Fruit fly (Drosophila melanogaster) whole organism, embryonic: ENCODE results near the gene 14-3-3epsilon.

ENCODE experiments used
- Atf-2 ChIP-seq: fragments of 200-800 bp; sonication (Bioruptor generic); optimal IDR thresholded peaks from 2 replicates; lab custom pipeline; 2016; ENCODE audit warnings: missing biosample characterization, missing genetic modification characterization
- B-H1 ChIP-seq: fragments of 200-800 bp; sonication (Bioruptor generic); IDR thresholded peaks from 3 replicates; pipeline ENCODE4 v1.3.6; 2022; ENCODE audit warnings: missing biosample characterization, missing genetic modification characterization
- Blimp-1 ChIP-seq: fragments of 200-800 bp; sonication (Bioruptor generic); optimal IDR thresholded peaks from 3 replicates; lab custom pipeline; 2018; ENCODE audit warnings: missing biosample characterization, missing genetic modification characterization, mild to moderate bottlenecking, moderate library complexity, missing genetic modification reagents
- CG1024 ChIP-seq: fragments of 200-800 bp; sonication (Bioruptor generic); IDR thresholded peaks from 2 replicates; pipeline ENCODE4 v1.3.6; 2022; ENCODE audit warnings: missing biosample characterization, missing genetic modification characterization
- CG10431 ChIP-seq: fragments of 200-800 bp; sonication (Bioruptor generic); optimal IDR thresholded peaks from 3 replicates; lab custom pipeline; 2018; ENCODE audit warnings: missing biosample characterization, mild to moderate bottlenecking, missing genetic modification characterization
- CG12769 ChIP-seq: fragments of 200-800 bp; sonication (Bioruptor generic); optimal IDR thresholded peaks from 2 replicates; lab custom pipeline; 2019; ENCODE audit warnings: missing biosample characterization, mild to moderate bottlenecking, missing genetic modification characterization, moderate library complexity
- CG13775 ChIP-seq: fragments of 200-800 bp; sonication (Bioruptor generic); optimal IDR thresholded peaks from 3 replicates; lab custom pipeline; 2017; ENCODE audit warnings: missing biosample characterization, mild to moderate bottlenecking, missing genetic modification characterization
- CG13894 ChIP-seq: fragments of 200-800 bp; sonication (Bioruptor generic); optimal IDR thresholded peaks from 3 replicates; lab custom pipeline; 2018; ENCODE audit warnings: missing biosample characterization, mild to moderate bottlenecking, missing genetic modification characterization, moderate library complexity
- CG1603 ChIP-seq: fragments of 200-800 bp; sonication (Bioruptor generic); optimal IDR thresholded peaks from 2 replicates; lab custom pipeline; 2019; ENCODE audit warnings: missing biosample characterization, mild to moderate bottlenecking, missing genetic modification characterization, moderate library complexity
- CG18599 ChIP-seq: fragments of 200-800 bp; sonication (Bioruptor generic); optimal IDR thresholded peaks from 3 replicates; lab custom pipeline; 2017; ENCODE audit warnings: missing biosample characterization, missing genetic modification characterization, mild to moderate bottlenecking, moderate library complexity, missing genetic modification reagents
- CG2120 ChIP-seq: fragments of 200-800 bp; sonication (Bioruptor generic); optimal IDR thresholded peaks from 3 replicates; lab custom pipeline; 2016; ENCODE audit warnings: missing biosample characterization, missing genetic modification characterization
- CG3163 ChIP-seq: fragments of 200-800 bp; sonication (Bioruptor generic); optimal IDR thresholded peaks from 3 replicates; lab custom pipeline; 2016; ENCODE audit warnings: missing biosample characterization, missing genetic modification characterization
- CG32767 ChIP-seq: fragments of 200-800 bp; sonication (Bioruptor generic); IDR thresholded peaks from 2 replicates; pipeline ENCODE4 v1.3.6; 2022; ENCODE audit warnings: missing biosample characterization, missing genetic modification characterization
- CG4404 ChIP-seq: fragments of 200-800 bp; sonication (Bioruptor generic); IDR thresholded peaks from 2 replicates; pipeline ENCODE4 v1.3.6; 2022; ENCODE audit warnings: missing biosample characterization, missing genetic modification characterization
- CG7556 ChIP-seq: fragments of 200-800 bp; sonication (Bioruptor generic); optimal IDR thresholded peaks from 2 replicates; lab custom pipeline; 2017; ENCODE audit warnings: missing biosample characterization, mild to moderate bottlenecking, missing genetic modification characterization
- D ChIP-seq, 2 experiments: fragments of 200-800 bp in 1 of 2; fragments of >200 bp in 1 of 2; sonication (Bioruptor generic) in 1 of 2; optimal IDR thresholded peaks; 2 replicates in 1 of 2; 3 replicates in 1 of 2; lab custom pipeline; 2017; ENCODE audit warnings: mild to moderate bottlenecking in 1 of 2, missing biosample characterization in 1 of 2, missing genetic modification characterization in 1 of 2, missing genetic modification reagents in 1 of 2
- Elba2 ChIP-seq: fragments of 200-800 bp; sonication (Bioruptor generic); optimal IDR thresholded peaks from 3 replicates; lab custom pipeline; 2016; ENCODE audit warnings: missing biosample characterization, missing genetic modification characterization
- Ets65A ChIP-seq: fragments of 200-800 bp; sonication (Bioruptor generic); peaks from one replicate; lab custom pipeline; 2016; ENCODE audit warnings: missing biosample characterization, missing genetic modification characterization
- GATAe ChIP-seq: fragments of 200-800 bp; sonication (Bioruptor generic); conservative IDR thresholded peaks from 2 replicates; pipeline ENCODE4 v1.3.6; 2022; ENCODE audit warnings: missing biosample characterization, missing genetic modification characterization
- H2.0 ChIP-seq: fragments of 200-800 bp; sonication (Bioruptor generic); IDR thresholded peaks from 2 replicates; pipeline ENCODE4 v1.3.6; 2022; ENCODE audit warnings: missing biosample characterization, missing genetic modification characterization
- Mad ChIP-seq: fragments of 200-800 bp; sonication (Bioruptor generic); optimal IDR thresholded peaks from 2 replicates; lab custom pipeline; 2016; ENCODE audit warnings: missing biosample characterization, missing genetic modification characterization
- Mes4 ChIP-seq: fragments of 200-800 bp; sonication (Bioruptor generic); optimal IDR thresholded peaks from 2 replicates; lab custom pipeline; 2016; ENCODE audit warnings: missing biosample characterization, missing genetic modification characterization
- NC2α ChIP-seq: fragments of 200-800 bp; sonication (Bioruptor generic); optimal IDR thresholded peaks from 2 replicates; lab custom pipeline; 2016; ENCODE audit warnings: missing biosample characterization, missing genetic modification characterization
- NK7.1 ChIP-seq: fragments of 200-800 bp; sonication (Bioruptor generic); optimal IDR thresholded peaks from 3 replicates; lab custom pipeline; 2016; ENCODE audit warnings: missing biosample characterization, missing genetic modification characterization
- Nf-YC ChIP-seq: fragments of 200-800 bp; optimal IDR thresholded peaks from 3 replicates; lab custom pipeline; 2019; ENCODE audit warnings: missing biosample characterization, mild to moderate bottlenecking, missing genetic modification characterization, moderate library complexity
- Oli ChIP-seq: fragments of 200-800 bp; sonication (Bioruptor generic); optimal IDR thresholded peaks from 2 replicates; lab custom pipeline; 2018; ENCODE audit warnings: missing biosample characterization, mild to moderate bottlenecking, missing genetic modification characterization, moderate library complexity
- Ssrp ChIP-seq: fragments of 200-800 bp; sonication (Bioruptor generic); optimal IDR thresholded peaks from 2 replicates; lab custom pipeline; 2018; ENCODE audit warnings: missing biosample characterization, mild to moderate bottlenecking, missing genetic modification characterization, moderate library complexity
- ab ChIP-seq: fragments of 200-800 bp; sonication (Bioruptor generic); optimal IDR thresholded peaks from 2 replicates; lab custom pipeline; 2016; ENCODE audit warnings: missing biosample characterization, missing genetic modification characterization
- caup ChIP-seq: fragments of 200-800 bp; sonication (Bioruptor generic); optimal IDR thresholded peaks from 3 replicates; lab custom pipeline; 2017; ENCODE audit warnings: missing biosample characterization, mild to moderate bottlenecking, missing genetic modification characterization, moderate library complexity; ENCODE audit not compliant: severe bottlenecking
- chinmo ChIP-seq: fragments of 200-800 bp; sonication (Bioruptor generic); IDR thresholded peaks from 4 replicates; pipeline ENCODE4 v1.3.6; 2022; ENCODE audit warnings: missing biosample characterization, missing genetic modification characterization; ENCODE audit not compliant: partially characterized antibody
- corto ChIP-seq: fragments of 200-800 bp; sonication (Bioruptor generic); optimal IDR thresholded peaks from 2 replicates; lab custom pipeline; 2016; ENCODE audit warnings: missing biosample characterization, mild to moderate bottlenecking, missing genetic modification characterization, moderate library complexity
- crc ChIP-seq: fragments of 200-800 bp; sonication (Bioruptor generic); optimal IDR thresholded peaks from 2 replicates; lab custom pipeline; 2016; ENCODE audit warnings: missing biosample characterization, missing genetic modification characterization
- crp ChIP-seq, 2 experiments: fragments of 200-800 bp; sonication (Bioruptor generic); optimal IDR thresholded peaks; 2 replicates in 1 of 2; 3 replicates in 1 of 2; lab custom pipeline; 2017; ENCODE audit warnings: missing biosample characterization in 2 of 2, missing genetic modification characterization in 2 of 2, mild to moderate bottlenecking in 1 of 2, moderate library complexity in 1 of 2
- dan ChIP-seq: fragments of 200-800 bp; sonication (Bioruptor generic); IDR thresholded peaks from 2 replicates; pipeline ENCODE4 v1.3.6; 2022; ENCODE audit warnings: missing biosample characterization, missing genetic modification characterization
- dpn ChIP-seq, 2 experiments: fragments of 200-800 bp; sonication (Bioruptor generic); optimal IDR thresholded peaks; 3 replicates each; lab custom pipeline; 2016; ENCODE audit warnings: missing biosample characterization in 2 of 2, missing genetic modification characterization in 2 of 2
- dysf ChIP-seq: fragments of 200-800 bp; sonication (Bioruptor generic); IDR thresholded peaks from 3 replicates; pipeline ENCODE4 v1.3.6; 2022; ENCODE audit warnings: missing biosample characterization, missing genetic modification characterization
- ftz-f1 ChIP-seq: fragments of 200-800 bp; sonication (Bioruptor generic); optimal IDR thresholded peaks from 2 replicates; lab custom pipeline; 2016; ENCODE audit warnings: missing biosample characterization, missing genetic modification characterization
- gem ChIP-seq: fragments of 200-800 bp; sonication (Bioruptor generic); optimal IDR thresholded peaks from 2 replicates; lab custom pipeline; 2019; ENCODE audit warnings: missing biosample characterization, mild to moderate bottlenecking, missing genetic modification characterization, moderate library complexity
- hth ChIP-seq: fragments of >200 bp; optimal IDR thresholded peaks from 2 replicates; lab custom pipeline; 2017; ENCODE audit warnings: inconsistent platforms
- jing ChIP-seq: fragments of 200-800 bp; sonication (Bioruptor generic); optimal IDR thresholded peaks from 2 replicates; lab custom pipeline; 2018; ENCODE audit warnings: missing biosample characterization, mild to moderate bottlenecking, missing genetic modification characterization
- kah ChIP-seq: fragments of 200-800 bp; sonication (Bioruptor generic); optimal IDR thresholded peaks from 2 replicates; lab custom pipeline; 2018; ENCODE audit warnings: missing biosample characterization, mild to moderate bottlenecking, missing genetic modification characterization
- ken ChIP-seq: fragments of 200-800 bp; sonication (Bioruptor generic); IDR thresholded peaks from 3 replicates; pipeline ENCODE4 v1.3.6; 2022; ENCODE audit warnings: missing biosample characterization, missing genetic modification characterization
- nom ChIP-seq: fragments of 200-800 bp; sonication (Bioruptor generic); optimal IDR thresholded peaks from 2 replicates; lab custom pipeline; 2017; ENCODE audit warnings: missing biosample characterization, missing genetic modification characterization, mild to moderate bottlenecking, moderate library complexity, missing genetic modification reagents
- pho ChIP-seq: fragments of 200-800 bp; sonication (Bioruptor generic); optimal IDR thresholded peaks from 2 replicates; lab custom pipeline; 2016; ENCODE audit warnings: missing biosample characterization, missing genetic modification characterization
- pita ChIP-seq: fragments of 200-800 bp; sonication (Bioruptor generic); optimal IDR thresholded peaks from 2 replicates; lab custom pipeline; 2017; ENCODE audit warnings: missing biosample characterization, mild to moderate bottlenecking, missing genetic modification characterization
- run ChIP-seq: fragments of 200-800 bp; sonication (Bioruptor generic); optimal IDR thresholded peaks from 3 replicates; lab custom pipeline; 2018; ENCODE audit warnings: missing biosample characterization, mild to moderate bottlenecking, missing genetic modification characterization
- stc ChIP-seq: fragments of 200-800 bp; sonication (Bioruptor generic); IDR thresholded peaks from 2 replicates; pipeline ENCODE4 v1.3.6; 2022; ENCODE audit warnings: missing biosample characterization, missing genetic modification characterization
- stwl ChIP-seq: fragments of 200-800 bp; sonication (Bioruptor generic); optimal IDR thresholded peaks from 3 replicates; lab custom pipeline; 2018; ENCODE audit warnings: missing biosample characterization, mild to moderate bottlenecking, missing genetic modification characterization, moderate library complexity
- ttk ChIP-seq: fragments of 200-800 bp; sonication (Bioruptor generic); IDR thresholded peaks from 2 replicates; pipeline ENCODE4 v2.1.2; 2022; ENCODE audit warnings: missing biosample characterization, missing genetic modification characterization
- tx ChIP-seq: fragments of 200-800 bp; sonication (Bioruptor generic); optimal IDR thresholded peaks from 2 replicates; lab custom pipeline; 2016; ENCODE audit warnings: missing biosample characterization, missing genetic modification characterization
- unc-4 ChIP-seq: fragments of 200-800 bp; sonication (Bioruptor generic); IDR thresholded peaks from 2 replicates; pipeline ENCODE4 v1.3.6; 2022; ENCODE audit warnings: missing biosample characterization, missing genetic modification characterization; ENCODE audit not compliant: partially characterized antibody

14-3-3epsilon gene

DNA sequence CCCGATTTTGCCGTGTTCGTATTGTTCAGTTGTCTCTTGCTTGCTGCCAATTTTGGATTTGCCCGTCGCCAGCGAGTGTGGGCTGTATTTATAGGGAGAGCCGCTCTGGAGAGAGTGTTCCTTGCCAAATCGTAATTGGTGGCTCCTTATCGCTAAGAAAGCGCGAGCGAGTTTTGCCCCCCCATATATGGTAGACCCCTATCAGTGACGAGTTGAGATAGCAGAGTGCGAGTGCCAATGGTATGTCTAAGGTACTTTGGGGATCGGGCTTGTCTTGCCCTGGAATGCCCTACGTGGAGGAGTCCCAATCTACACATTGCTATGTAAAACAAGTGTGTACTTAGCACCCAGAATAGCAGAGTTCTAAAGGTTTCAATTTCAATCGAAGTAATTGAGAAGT is 37.2 kb downstream of the 14-3-3epsilon start, which contains the start of gene CG7142 (continued):
- no peak for TF ChIP-seq Mad
- TF ChIP-seq CG13775, result no peak
- TF ChIP-seq dan (GFP tag; lab: Robert Waterston, UW), result no peak
- TF ChIP-seq Mes4, result no peak
- TF ChIP-seq kah (GFP tag; lab: Kevin White, UChicago), result no peak
- no peak for TF ChIP-seq jing
- no peak for TF ChIP-seq CG7556 (GFP tag; lab: Kevin White, UChicago)
- no peak for TF ChIP-seq Atf-2 (GFP tag; lab: Kevin White, UChicago)
- no peak for TF ChIP-seq crp (GFP tag; optimal IDR thresholded peaks at IDR 0.05; lab: Kevin White, UChicago)
- no peak for TF ChIP-seq Blimp-1 (GFP tag; lab: Kevin White, UChicago)
- TF ChIP-seq CG2120 (GFP tag; lab: Kevin White, UChicago), result peak; percentile 45
- no peak for TF ChIP-seq Ssrp
- TF ChIP-seq B-H1 (GFP tag; lab: Robert Waterston, UW), result no peak
- TF ChIP-seq H2.0 (GFP tag; lab: Robert Waterston, UW), result no peak
- no peak for TF ChIP-seq pita (GFP tag; lab: Kevin White, UChicago)
- TF ChIP-seq NK7.1 (GFP tag; lab: Kevin White, UChicago), result no peak
- TF ChIP-seq CG12769 (tag; lab: Kevin White, UChicago), result peak; percentile 68
- 0 out of 2 replicates have a peak, but pooled peaks have one; percentile 35 for TF ChIP-seq GATAe
- no peak for TF ChIP-seq corto (GFP tag; lab: Kevin White, UChicago)
- no peak for TF ChIP-seq nom
- no peak for TF ChIP-seq CG1024
- no peak for TF ChIP-seq ttk
- TF ChIP-seq CG32767 (GFP tag; lab: Robert Waterston, UW), result no peak
- no peak for TF ChIP-seq caup (GFP tag; lab: Kevin White, UChicago)
- TF ChIP-seq NC2α (GFP tag; lab: Kevin White, UChicago), result no peak
- no peak for TF ChIP-seq ken
- TF ChIP-seq dysf (GFP tag; lab: Robert Waterston, UW), result no peak
- TF ChIP-seq unc-4 (GFP tag; lab: Robert Waterston, UW), result no peak
- no peak for TF ChIP-seq tx (GFP tag; lab: Kevin White, UChicago)
- TF ChIP-seq run, result no peak
- no peak for TF ChIP-seq CG4404 (GFP tag; lab: Robert Waterston, UW)
- TF ChIP-seq CG3163 (GFP tag; lab: Kevin White, UChicago), result no peak
- peak; percentile 76 for TF ChIP-seq CG18599
- no peak for TF ChIP-seq pho (GFP tag; lab: Kevin White, UChicago)
- no peak for TF ChIP-seq hth
- no peak for TF ChIP-seq stwl (tag; lab: Kevin White, UChicago)
- no peak for TF ChIP-seq crc (GFP tag; lab: Kevin White, UChicago)
- no peak for TF ChIP-seq CG13894 (tag; lab: Kevin White, UChicago)
- TF ChIP-seq Oli (tag; lab: Kevin White, UChicago), result no peak
- TF ChIP-seq ftz-f1 (GFP tag; lab: Kevin White, UChicago), result no peak
- TF ChIP-seq chinmo, result no peak
- TF ChIP-seq CG10431 (GFP tag; lab: Kevin White, UChicago), result no peak
- no peak for TF ChIP-seq ab
- TF ChIP-seq stc (GFP tag; lab: Robert Waterston, UW), result no peak
- TF ChIP-seq dpn (GFP tag; optimal IDR thresholded peaks at IDR 0.05; lab: Kevin White, UChicago), result no peak
- TF ChIP-seq Nf-YC (tag; lab: Kevin White, UChicago), result peak; percentile 1
- no peak for TF ChIP-seq Elba2
- TF ChIP-seq gem (tag; lab: Kevin White, UChicago), result no peak
- TF ChIP-seq Ets65A (GFP tag; lab: Kevin White, UChicago), result no peak
- no peak for TF ChIP-seq D (optimal IDR thresholded peaks at IDR 0.05; lab: Kevin White, UChicago)
- no peak for TF ChIP-seq D (GFP tag; optimal IDR thresholded peaks at IDR 0.05; lab: Kevin White, UChicago)
- no peak for TF ChIP-seq CG1603
